Worm (Caenorhabditis elegans) whole organism, L1 larva: ENCODE data around the gene nspd-7.

Experiments used
- efl-1 ChIP-seq, 4 experiments: fragments of 150-350 bp; optimal IDR thresholded peaks in 3 of 4; peaks in 1 of 4; 1 replicate in 1 of 4; 2 replicates in 3 of 4; lab custom pipeline; 2014; ENCODE audit warnings: missing biosample characterization in 2 of 4, missing genetic modification characterization in 2 of 4, missing genetic modification reagents in 2 of 4
- egl-27 ChIP-seq, 2 experiments: fragments of 150-350 bp in 1 of 2; sonication (generic microtip); optimal IDR thresholded peaks; 3 replicates each; lab custom pipeline; 2017 to 2018; ENCODE audit warnings: missing biosample characterization in 2 of 2, missing genetic modification characterization in 2 of 2, missing genetic modification reagents in 2 of 2
- elt-2 ChIP-seq: sonication (generic microtip); optimal IDR thresholded peaks from 2 replicates; lab custom pipeline; 2016; ENCODE audit warnings: missing genetic modification characterization, mild to moderate bottlenecking, inconsistent platforms, missing compliant biosample characterization, missing genetic modification reagents
- nhr-11 ChIP-seq: fragments of 150-350 bp; optimal IDR thresholded peaks from 2 replicates; lab custom pipeline; 2014; ENCODE audit warnings: missing biosample characterization, missing genetic modification characterization
- unc-62 ChIP-seq: fragments of 150-350 bp; optimal IDR thresholded peaks from 2 replicates; lab custom pipeline; 2014; ENCODE audit warnings: missing biosample characterization, missing genetic modification reagents, missing genetic modification characterization
- ztf-11 ChIP-seq, 2 experiments: sonication (generic microtip); optimal IDR thresholded peaks; 2 replicates each; lab custom pipeline; 2016 to 2017; ENCODE audit warnings: missing genetic modification characterization in 2 of 2, missing biosample characterization in 1 of 2, missing compliant biosample characterization in 1 of 2

DNA sequence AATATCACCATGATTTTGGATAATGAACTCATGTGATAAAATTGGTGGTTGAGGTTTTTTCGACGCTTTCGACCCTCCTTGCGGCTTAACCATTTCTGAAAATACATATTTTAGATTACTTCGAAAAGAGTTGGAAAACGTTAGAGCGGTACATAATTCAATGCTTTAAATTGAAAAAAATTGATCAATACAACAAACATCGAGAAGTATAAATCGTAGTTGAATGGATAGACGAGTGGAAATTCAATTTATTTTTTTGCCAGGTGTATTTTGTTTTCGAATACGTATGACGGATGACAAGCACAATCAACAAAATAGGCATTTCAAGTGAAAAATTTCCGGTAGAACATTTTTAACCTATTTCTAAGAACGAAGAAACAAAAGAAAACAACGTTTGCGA, 47.8 kb downstream of the nspd-7 start, which contains the start of gene tram-1:
- TF ChIP-seq efl-1 (optimal IDR thresholded peaks at IDR 0.05; lab: Kevin White, UChicago) = no peak
- no peak for TF ChIP-seq efl-1 (GFP tag; optimal IDR thresholded peaks at IDR 0.05 in 1 of 2; lab: Kevin White, UChicago)
- no peak for TF ChIP-seq elt-2
- no peak for TF ChIP-seq nhr-11
- TF ChIP-seq ztf-11 (tag; optimal IDR thresholded peaks at IDR 0.05; lab: Kevin White, UChicago) = no peak
- TF ChIP-seq unc-62 (GFP tag; lab: Kevin White, UChicago) = no peak
- TF ChIP-seq egl-27 (tag; optimal IDR thresholded peaks at IDR 0.05; lab: Kevin White, UChicago) = no peak
